Fruit fly (Drosophila melanogaster) whole organism, pupa: ENCODE measurements around the gene CG18493.

ENCODE experiments used
- CG10348 ChIP-seq: fragments of 200-800 bp; sonication (Bioruptor generic); IDR thresholded peaks from 2 replicates; pipeline ENCODE4 v1.3.6; 2022; ENCODE audit warnings: missing biosample characterization, missing genetic modification characterization
- CG9948 ChIP-seq: fragments of 200-800 bp; sonication (Bioruptor generic); optimal IDR thresholded peaks from 2 replicates; lab custom pipeline; 2018; ENCODE audit warnings: missing biosample characterization, mild to moderate bottlenecking, missing genetic modification characterization, moderate library complexity
- D1 ChIP-seq: fragments of 200-800 bp; sonication (Bioruptor generic); optimal IDR thresholded peaks from 2 replicates; lab custom pipeline; 2018; ENCODE audit warnings: missing biosample characterization, mild to moderate bottlenecking, missing genetic modification characterization, moderate library complexity
- Snoo ChIP-seq: fragments of 200-800 bp; sonication (Bioruptor generic); optimal IDR thresholded peaks from 3 replicates; lab custom pipeline; 2017; ENCODE audit warnings: missing biosample characterization, mild to moderate bottlenecking, missing genetic modification characterization, inconsistent platforms
- gl ChIP-seq: fragments of 200-800 bp; sonication (Bioruptor generic); optimal IDR thresholded peaks from 2 replicates; lab custom pipeline; 2018; ENCODE audit warnings: missing biosample characterization, mild to moderate bottlenecking, missing genetic modification characterization

DNA sequence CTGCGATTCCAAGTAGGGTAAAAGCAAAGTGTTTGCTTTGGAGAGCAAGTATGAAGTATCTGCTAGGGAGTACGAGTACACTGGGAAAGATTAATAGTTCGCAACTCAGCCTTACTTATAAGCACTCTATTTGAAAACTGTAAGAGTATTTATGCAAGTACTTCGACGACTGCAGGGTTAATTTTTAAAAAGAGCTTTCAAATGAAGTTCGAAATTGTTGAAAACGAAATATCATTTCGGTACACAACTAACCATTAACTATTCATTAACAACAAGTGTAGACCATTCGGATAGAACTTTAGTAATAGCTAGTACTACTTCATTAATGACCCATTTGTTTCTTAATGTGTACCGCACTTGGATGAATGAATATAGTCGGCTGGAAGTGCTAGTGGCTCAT lies 6.8 kb upstream of the CG18493 start:
- TF ChIP-seq CG10348 (no peak), Snoo (tag; lab: Kevin White, UChicago) (no peak), D1 (tag; lab: Kevin White, UChicago) (no peak), CG9948 (tag; lab: Kevin White, UChicago) (no peak), gl (no peak)
